Worm (Caenorhabditis elegans) whole organism, L1 larva: ENCODE data around the gene ost-1.

Source experiments
- C04F5.9 ChIP-seq: sonication (generic microtip); optimal IDR thresholded peaks from 2 replicates; lab custom pipeline; 2016; ENCODE audit warnings: missing genetic modification characterization, missing compliant biosample characterization
- C16A3.4 ChIP-seq: fragments of 150-350 bp; optimal IDR thresholded peaks from 2 replicates; lab custom pipeline; 2014; ENCODE audit warnings: missing biosample characterization, missing genetic modification characterization
- C34B4.2 ChIP-seq: sonication (generic microtip); optimal IDR thresholded peaks from 2 replicates; lab custom pipeline; 2017; ENCODE audit warnings: mild to moderate bottlenecking, missing genetic modification characterization, missing compliant biosample characterization
- F16B12.6 ChIP-seq: fragments of 150-350 bp; optimal IDR thresholded peaks from 2 replicates; lab custom pipeline; 2014; ENCODE audit warnings: missing biosample characterization, missing genetic modification characterization
- aha-1 ChIP-seq: fragments of 150-350 bp; optimal IDR thresholded peaks from 2 replicates; lab custom pipeline; 2014; ENCODE audit warnings: missing biosample characterization, missing genetic modification characterization
- aly-2 ChIP-seq: fragments of 150-350 bp; optimal IDR thresholded peaks from 2 replicates; lab custom pipeline; 2014; ENCODE audit warnings: missing biosample characterization, missing genetic modification characterization
- ama-1 ChIP-seq: fragments of 150-350 bp; optimal IDR thresholded peaks from 2 replicates; lab custom pipeline; 2014
- blmp-1 ChIP-seq: fragments of 150-350 bp; optimal IDR thresholded peaks from 2 replicates; lab custom pipeline; 2014; ENCODE audit warnings: missing biosample characterization, missing genetic modification characterization
- ceh-8 ChIP-seq: fragments of 200-800 bp; sonication (Bioruptor generic); optimal IDR thresholded peaks from 2 replicates; lab custom pipeline; 2018; ENCODE audit warnings: mild to moderate bottlenecking, missing genetic modification characterization, moderate library complexity, missing compliant biosample characterization
- ceh-82 ChIP-seq, 3 experiments: fragments of 150-350 bp in 1 of 3; sonication (generic microtip) in 2 of 3; optimal IDR thresholded peaks; 2 replicates each; lab custom pipeline; 2014 to 2017; ENCODE audit warnings: missing biosample characterization in 3 of 3, missing genetic modification characterization in 3 of 3
- ceh-88 ChIP-seq: fragments of 200-800 bp; sonication (Bioruptor generic); IDR thresholded peaks from 2 replicates; pipeline ENCODE4 v1.3.6; 2022; ENCODE audit warnings: missing genetic modification characterization, missing compliant biosample characterization
- ceh-90 ChIP-seq: sonication (generic microtip); optimal IDR thresholded peaks from 2 replicates; lab custom pipeline; 2016; ENCODE audit warnings: missing genetic modification characterization, missing compliant biosample characterization
- dpl-1 ChIP-seq, 3 experiments: fragments of 150-350 bp in 2 of 3; sonication (generic microtip) in 1 of 3; optimal IDR thresholded peaks; 2 replicates each; lab custom pipeline; 2014 to 2017; ENCODE audit warnings: missing biosample characterization in 3 of 3, missing genetic modification characterization in 3 of 3, missing genetic modification reagents in 3 of 3
- egl-13 ChIP-seq: sonication (generic microtip); optimal IDR thresholded peaks from 2 replicates; lab custom pipeline; 2016; ENCODE audit warnings: missing genotype, missing genetic modification reagents, missing genetic modification characterization, missing compliant biosample characterization
- egl-27 ChIP-seq, 2 experiments: fragments of 150-350 bp in 1 of 2; sonication (generic microtip); optimal IDR thresholded peaks; 3 replicates each; lab custom pipeline; 2017 to 2018; ENCODE audit warnings: missing biosample characterization in 2 of 2, missing genetic modification characterization in 2 of 2, missing genetic modification reagents in 2 of 2
- elt-2 ChIP-seq: sonication (generic microtip); optimal IDR thresholded peaks from 2 replicates; lab custom pipeline; 2016; ENCODE audit warnings: missing genetic modification characterization, mild to moderate bottlenecking, inconsistent platforms, missing compliant biosample characterization, missing genetic modification reagents
- elt-3 ChIP-seq, 6 experiments: fragments of 150-350 bp in 1 of 6; sonication (generic microtip); optimal IDR thresholded peaks; 2 replicates each; lab custom pipeline; 2017 to 2018; ENCODE audit warnings: missing biosample characterization in 6 of 6, missing genetic modification characterization in 6 of 6, inconsistent platforms in 1 of 6
- fkh-10 ChIP-seq: sonication (generic microtip); optimal IDR thresholded peaks from 2 replicates; lab custom pipeline; 2017; ENCODE audit warnings: missing biosample characterization, missing genetic modification reagents, missing genetic modification characterization
- fkh-4 ChIP-seq: sonication (generic microtip); optimal IDR thresholded peaks from 2 replicates; lab custom pipeline; 2016; ENCODE audit warnings: missing compliant biosample characterization, missing genetic modification characterization, borderline replicate concordance
- grh-1 ChIP-seq: fragments of 200-800 bp; sonication (Bioruptor generic); IDR thresholded peaks from 2 replicates; pipeline ENCODE4 v1.3.6; 2022; ENCODE audit warnings: missing genetic modification reagents, missing genetic modification characterization, missing compliant biosample characterization
- hlh-17 ChIP-seq: fragments of 200-800 bp; sonication (Bioruptor generic); optimal IDR thresholded peaks from 2 replicates; lab custom pipeline; 2018; ENCODE audit warnings: missing genetic modification characterization, mild to moderate bottlenecking, missing compliant biosample characterization, moderate library complexity, borderline replicate concordance
- hpl-2 ChIP-seq: fragments of 150-350 bp; optimal IDR thresholded peaks from 2 replicates; lab custom pipeline; 2014; ENCODE audit warnings: missing biosample characterization, missing genetic modification reagents, missing genetic modification characterization
- irx-1 ChIP-seq: sonication (generic microtip); optimal IDR thresholded peaks from 2 replicates; lab custom pipeline; 2016; ENCODE audit warnings: missing genetic modification characterization, missing compliant biosample characterization
- jun-1 ChIP-seq: fragments of 150-350 bp; optimal IDR thresholded peaks from 2 replicates; lab custom pipeline; 2014; ENCODE audit warnings: missing biosample characterization, missing genetic modification reagents, missing genetic modification characterization
- lin-35 ChIP-seq, 2 experiments: fragments of 150-350 bp; optimal IDR thresholded peaks; 2 replicates each; lab custom pipeline; 2014; ENCODE audit warnings: missing biosample characterization in 2 of 2, missing genetic modification characterization in 2 of 2, missing genetic modification reagents in 2 of 2
- lin-39 ChIP-seq: fragments of 150-350 bp; optimal IDR thresholded peaks from 2 replicates; lab custom pipeline; 2014; ENCODE audit warnings: missing biosample characterization, missing genetic modification reagents, missing genetic modification characterization
- lsy-2 ChIP-seq, 2 experiments: fragments of 150-350 bp; optimal IDR thresholded peaks; 2 replicates each; lab custom pipeline; 2014; ENCODE audit warnings: missing biosample characterization in 2 of 2, missing genetic modification characterization in 2 of 2
- mab-9 ChIP-seq: fragments of 200-800 bp; sonication (Bioruptor generic); IDR thresholded peaks from 2 replicates; pipeline ENCODE4 v1.3.6; 2022; ENCODE audit warnings: missing genetic modification reagents, missing genetic modification characterization, missing compliant biosample characterization
- mdl-1 ChIP-seq, 2 experiments: fragments of 150-350 bp; optimal IDR thresholded peaks; 2 replicates each; lab custom pipeline; 2014 to 2017; ENCODE audit warnings: missing biosample characterization in 2 of 2, missing genetic modification characterization in 2 of 2, inconsistent platforms in 1 of 2
- mef-2 ChIP-seq: fragments of 150-350 bp; optimal IDR thresholded peaks from 2 replicates; lab custom pipeline; 2014; ENCODE audit warnings: missing biosample characterization, missing genetic modification characterization
- nhr-11 ChIP-seq: fragments of 150-350 bp; optimal IDR thresholded peaks from 2 replicates; lab custom pipeline; 2014; ENCODE audit warnings: missing biosample characterization, missing genetic modification characterization
- nhr-12 ChIP-seq: sonication (generic microtip); optimal IDR thresholded peaks from 2 replicates; lab custom pipeline; 2017; ENCODE audit warnings: missing biosample characterization, missing genetic modification characterization
- nhr-19 ChIP-seq: fragments of 200-800 bp; sonication (Bioruptor generic); conservative IDR thresholded peaks from 2 replicates; pipeline ENCODE4 v1.3.6; 2022; ENCODE audit warnings: missing genetic modification characterization, missing compliant biosample characterization
- nhr-71 ChIP-seq: sonication (generic microtip); optimal IDR thresholded peaks from 2 replicates; lab custom pipeline; 2016; ENCODE audit warnings: mild to moderate bottlenecking, missing genetic modification characterization, moderate library complexity, missing compliant biosample characterization
- nhr-76 ChIP-seq: sonication (generic microtip); optimal IDR thresholded peaks from 2 replicates; lab custom pipeline; 2017; ENCODE audit warnings: missing biosample characterization, missing genetic modification characterization
- nhr-77 ChIP-seq: fragments of 150-350 bp; optimal IDR thresholded peaks from 2 replicates; lab custom pipeline; 2014; ENCODE audit warnings: missing biosample characterization, missing genetic modification characterization
- nhr-85 ChIP-seq: sonication (generic microtip); peaks from one replicate; lab custom pipeline; 2016; ENCODE audit warnings: missing genetic modification characterization, inconsistent platforms, missing compliant biosample characterization
- nhr-90 ChIP-seq: sonication (generic microtip); optimal IDR thresholded peaks from 2 replicates; lab custom pipeline; 2016; ENCODE audit warnings: mild to moderate bottlenecking, missing genetic modification characterization, missing compliant biosample characterization; ENCODE audit not compliant: poor library complexity
- pag-3 ChIP-seq: sonication (generic microtip); optimal IDR thresholded peaks from 2 replicates; lab custom pipeline; 2017; ENCODE audit warnings: missing genetic modification characterization, mild to moderate bottlenecking, missing compliant biosample characterization, antibody characterized with exemption, borderline replicate concordance; ENCODE audit not compliant: insufficient read depth
- pax-3 ChIP-seq: fragments of 200-800 bp; sonication (Bioruptor generic); optimal IDR thresholded peaks from 2 replicates; lab custom pipeline; 2018; ENCODE audit warnings: mild to moderate bottlenecking, missing genetic modification characterization, moderate library complexity, missing compliant biosample characterization
- skn-1 ChIP-seq: fragments of 150-350 bp; optimal IDR thresholded peaks from 2 replicates; lab custom pipeline; 2014; ENCODE audit warnings: missing biosample characterization, missing genetic modification characterization
- snu-23 ChIP-seq: sonication (generic microtip); optimal IDR thresholded peaks from 2 replicates; lab custom pipeline; 2016; ENCODE audit warnings: missing genetic modification characterization, missing compliant biosample characterization
- sup-37 ChIP-seq: fragments of 200-800 bp; sonication (Bioruptor generic); optimal IDR thresholded peaks from 2 replicates; lab custom pipeline; 2018; ENCODE audit warnings: mild to moderate bottlenecking, missing genetic modification characterization, missing compliant biosample characterization
- swsn-7 ChIP-seq: sonication (generic microtip); optimal IDR thresholded peaks from 2 replicates; lab custom pipeline; 2016; ENCODE audit warnings: missing genetic modification characterization, missing compliant biosample characterization
- tbx-2 ChIP-seq: sonication (generic microtip); optimal IDR thresholded peaks from 2 replicates; lab custom pipeline; 2016; ENCODE audit warnings: missing genetic modification characterization, missing compliant biosample characterization
- tlp-1 ChIP-seq: fragments of 150-350 bp; optimal IDR thresholded peaks from 2 replicates; lab custom pipeline; 2014; ENCODE audit warnings: missing biosample characterization, missing genetic modification characterization
- unc-62 ChIP-seq: fragments of 150-350 bp; optimal IDR thresholded peaks from 2 replicates; lab custom pipeline; 2014; ENCODE audit warnings: missing biosample characterization, missing genetic modification reagents, missing genetic modification characterization
- unc-98 ChIP-seq: fragments of 200-800 bp; sonication (Bioruptor generic); IDR thresholded peaks from 2 replicates; pipeline ENCODE4 v1.3.6; 2022; ENCODE audit warnings: missing genetic modification characterization, missing compliant biosample characterization
- zag-1 ChIP-seq: fragments of 150-350 bp; optimal IDR thresholded peaks from 2 replicates; lab custom pipeline; 2014; ENCODE audit warnings: missing biosample characterization, missing genetic modification characterization
- zip-4 ChIP-seq: fragments of 200-800 bp; sonication (Bioruptor generic); optimal IDR thresholded peaks from 2 replicates; lab custom pipeline; 2018; ENCODE audit warnings: mild to moderate bottlenecking, missing genetic modification characterization, moderate library complexity, missing compliant biosample characterization
- ztf-4 ChIP-seq: fragments of 150-350 bp; optimal IDR thresholded peaks from 2 replicates; lab custom pipeline; 2014; ENCODE audit warnings: missing biosample characterization, missing genetic modification characterization

The ost-1 gene

DNA sequence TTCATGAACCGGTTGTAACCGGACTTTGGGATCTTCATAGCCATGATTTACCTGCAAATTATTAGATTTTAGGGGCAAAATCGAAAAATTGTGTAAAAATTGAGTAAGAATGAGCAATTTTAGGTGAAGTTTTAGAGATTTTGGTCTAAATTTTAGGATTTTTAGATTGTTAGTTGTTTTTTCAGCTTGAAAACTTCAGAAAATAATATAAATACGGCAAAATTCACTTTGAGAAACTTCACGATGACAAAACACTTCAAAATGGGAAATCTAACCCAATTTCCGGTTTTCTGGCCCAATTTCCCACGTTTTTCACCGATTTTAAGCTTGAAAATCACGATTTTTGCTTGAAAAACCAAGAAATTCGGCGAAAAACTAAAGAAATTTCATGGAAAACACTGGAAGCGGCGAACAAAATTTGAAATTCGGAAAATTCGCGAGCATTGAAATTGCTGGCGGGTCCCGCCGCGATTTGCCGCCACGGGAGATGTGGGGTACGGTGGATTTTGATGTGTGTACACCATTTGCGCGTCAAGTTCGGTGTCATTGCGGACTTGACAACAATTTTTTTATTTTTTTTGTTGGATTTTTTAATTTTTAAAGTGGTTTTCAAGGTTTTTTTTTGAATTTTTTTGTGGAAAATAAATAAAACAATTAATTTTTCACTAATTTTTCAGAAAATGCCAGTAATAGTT lies 13.2 kb upstream of the ost-1 start, which contains the start of the genes cct-8 and Y55F3AR.2 (continued):
- peak; percentile 66 for TF ChIP-seq blmp-1 (tag; lab: Kevin White, UChicago)
- peak; percentile 96 for TF ChIP-seq C16A3.4 (tag; lab: Kevin White, UChicago)
- peak; percentile 98 for TF ChIP-seq tbx-2 (tag; lab: Kevin White, UChicago)
- TF ChIP-seq egl-13 (tag; lab: Kevin White, UChicago) = peak; percentile 96
- peak in 1 of 2 experiments; percentile 87 for TF ChIP-seq mdl-1 (tag; optimal IDR thresholded peaks at IDR 0.05; lab: Kevin White, UChicago)
- peak; percentile 97 for TF ChIP-seq C34B4.2 (tag; lab: Kevin White, UChicago)
- TF ChIP-seq nhr-90 (tag; lab: Kevin White, UChicago) = peak; percentile 97
- TF ChIP-seq pag-3 (tag; lab: Kevin White, UChicago) = no peak
- peak; percentile 95 to 99 (median 99) for TF ChIP-seq ceh-82 (tag; optimal IDR thresholded peaks at IDR 0.05; lab: Kevin White, UChicago)
- peak; percentile 93 for TF ChIP-seq skn-1 (tag; lab: Kevin White, UChicago)
- peak; percentile 92 for TF ChIP-seq hpl-2 (GFP tag; lab: Kevin White, UChicago)
- peak; percentile 75 for TF ChIP-seq nhr-12 (tag; lab: Kevin White, UChicago)
- TF ChIP-seq sup-37 (GFP tag; lab: Kevin White, UChicago) = peak; percentile 99
- TF ChIP-seq tlp-1 (tag; lab: Kevin White, UChicago) = no peak
- TF ChIP-seq ama-1 (lab: Kevin White, UChicago) = peak; percentile 81
- peak; percentile 98 for TF ChIP-seq ceh-8
- peak; percentile 89 for TF ChIP-seq fkh-4 (tag; lab: Kevin White, UChicago)
- TF ChIP-seq zip-4 (GFP tag; lab: Kevin White, UChicago) = peak; percentile 97
- TF ChIP-seq ceh-90 = peak; percentile 68
- peak; percentile 98 for TF ChIP-seq nhr-71 (tag; lab: Kevin White, UChicago)
- TF ChIP-seq nhr-85 = peak; percentile 98
- peak; percentile 91 for TF ChIP-seq nhr-77
- TF ChIP-seq elt-3 (tag; optimal IDR thresholded peaks at IDR 0.05; lab: Kevin White, UChicago) = peak in 3 of 6 experiments; percentile 36 to 95 (median 91)
- peak; percentile 93 for TF ChIP-seq fkh-10 (GFP tag; lab: Kevin White, UChicago)
- TF ChIP-seq jun-1 (tag; lab: Kevin White, UChicago) = peak; percentile 98
- TF ChIP-seq mab-9 = peak; percentile 98
- TF ChIP-seq lin-35 (GFP tag; optimal IDR thresholded peaks at IDR 0.05; lab: Kevin White, UChicago) = peak; percentile 89 to 93
- TF ChIP-seq nhr-76 (tag; lab: Kevin White, UChicago) = no peak
- peak; percentile 99 for TF ChIP-seq nhr-19 (GFP tag; lab: Robert Waterston, UW)
- peak; percentile 90 to 92 (median 90) for TF ChIP-seq dpl-1 (GFP tag; optimal IDR thresholded peaks at IDR 0.05; lab: Kevin White, UChicago)
- peak; percentile 97 for TF ChIP-seq irx-1 (tag; lab: Kevin White, UChicago)
- peak; percentile 60 for TF ChIP-seq aha-1
- TF ChIP-seq ztf-4 = peak; percentile 94
- TF ChIP-seq swsn-7 (tag; lab: Kevin White, UChicago) = peak; percentile 99
- peak; percentile 20 for TF ChIP-seq unc-62
- TF ChIP-seq nhr-11 (tag; lab: Kevin White, UChicago) = peak; percentile 92
- peak; percentile 99 for TF ChIP-seq grh-1 (GFP tag; lab: Robert Waterston, UW)
- TF ChIP-seq unc-98 (GFP tag; lab: Robert Waterston, UW) = peak; percentile 87
- peak; percentile 91 for TF ChIP-seq mef-2
- TF ChIP-seq C04F5.9 = peak; percentile 100
- TF ChIP-seq egl-27 (tag; optimal IDR thresholded peaks at IDR 0.05; lab: Kevin White, UChicago) = peak in 1 of 2 experiments; percentile 22
- peak; percentile 62 for TF ChIP-seq zag-1
- peak; percentile 93 for TF ChIP-seq elt-2
- peak; percentile 99 for TF ChIP-seq snu-23
- TF ChIP-seq aly-2 (tag; lab: Kevin White, UChicago) = peak; percentile 97
- TF ChIP-seq hlh-17 (GFP tag; lab: Kevin White, UChicago) = no peak
- peak; percentile 100 for TF ChIP-seq lsy-2 (tag; optimal IDR thresholded peaks at IDR 0.05; lab: Kevin White, UChicago)
- TF ChIP-seq lin-39 (tag; lab: Kevin White, UChicago) = peak; percentile 98
- TF ChIP-seq F16B12.6 (tag; lab: Kevin White, UChicago) = peak; percentile 100
- TF ChIP-seq ceh-88 (GFP tag; lab: Robert Waterston, UW) = peak; percentile 97
- peak; percentile 98 for TF ChIP-seq pax-3 (tag; lab: Kevin White, UChicago)
